Worm (Caenorhabditis elegans) whole organism, early embryonic: Measurements from ENCODE around the gene sra-37.

Experiments
- B0310.2 ChIP-seq: sonication (generic microtip); optimal IDR thresholded peaks from 2 replicates; lab custom pipeline; 2016; ENCODE audit warnings: mild to moderate bottlenecking, missing genetic modification characterization, missing compliant biosample characterization
- F13C5.2 ChIP-seq: sonication (generic microtip); optimal IDR thresholded peaks from 2 replicates; lab custom pipeline; 2017; ENCODE audit warnings: mild to moderate bottlenecking, missing genetic modification characterization, inconsistent platforms, missing compliant biosample characterization
- aly-1 ChIP-seq: sonication (generic microtip); optimal IDR thresholded peaks from 2 replicates; lab custom pipeline; 2016; ENCODE audit warnings: missing genetic modification characterization, missing compliant biosample characterization
- ama-1 ChIP-seq: fragments of 150-350 bp; optimal IDR thresholded peaks from 2 replicates; lab custom pipeline; 2014
- ceh-36 ChIP-seq: sonication (generic microtip); optimal IDR thresholded peaks from 2 replicates; lab custom pipeline; 2016; ENCODE audit warnings: missing genetic modification characterization, inconsistent platforms, missing compliant biosample characterization
- ets-7 ChIP-seq: sonication (generic microtip); optimal IDR thresholded peaks from 2 replicates; lab custom pipeline; 2016; ENCODE audit warnings: missing genotype, missing genetic modification characterization, missing compliant biosample characterization
- flt-1 ChIP-seq: fragments of 200-800 bp; sonication (Bioruptor generic); IDR thresholded peaks from 2 replicates; pipeline ENCODE4 v1.3.6; 2022; ENCODE audit warnings: missing genetic modification characterization, missing compliant biosample characterization
- hmg-4 ChIP-seq: fragments of 200-800 bp; sonication (Bioruptor generic); optimal IDR thresholded peaks from 2 replicates; lab custom pipeline; 2018; ENCODE audit warnings: mild to moderate bottlenecking, missing genetic modification characterization, missing compliant biosample characterization
- hnd-1 ChIP-seq: sonication (generic microtip); optimal IDR thresholded peaks from 2 replicates; lab custom pipeline; 2016; ENCODE audit warnings: missing genetic modification characterization, missing compliant biosample characterization
- sea-1 ChIP-seq: fragments of 200-800 bp; sonication (Bioruptor generic); conservative IDR thresholded peaks from 2 replicates; pipeline ENCODE4 v1.3.6; 2022; ENCODE audit warnings: missing genetic modification characterization, missing compliant biosample characterization
- tbx-11 ChIP-seq: fragments of 200-800 bp; sonication (Bioruptor generic); IDR thresholded peaks from 2 replicates; pipeline ENCODE4 v1.3.6; 2022; ENCODE audit warnings: missing genetic modification characterization, missing compliant biosample characterization
- tbx-37 ChIP-seq: fragments of 200-800 bp; sonication (Bioruptor generic); conservative IDR thresholded peaks from 2 replicates; pipeline ENCODE4 v1.3.6; 2022; ENCODE audit warnings: missing genetic modification reagents, missing genetic modification characterization, missing compliant biosample characterization
- tra-4 ChIP-seq: sonication (generic microtip); optimal IDR thresholded peaks from 2 replicates; lab custom pipeline; 2017; ENCODE audit warnings: missing genetic modification characterization, missing compliant biosample characterization

DNA sequence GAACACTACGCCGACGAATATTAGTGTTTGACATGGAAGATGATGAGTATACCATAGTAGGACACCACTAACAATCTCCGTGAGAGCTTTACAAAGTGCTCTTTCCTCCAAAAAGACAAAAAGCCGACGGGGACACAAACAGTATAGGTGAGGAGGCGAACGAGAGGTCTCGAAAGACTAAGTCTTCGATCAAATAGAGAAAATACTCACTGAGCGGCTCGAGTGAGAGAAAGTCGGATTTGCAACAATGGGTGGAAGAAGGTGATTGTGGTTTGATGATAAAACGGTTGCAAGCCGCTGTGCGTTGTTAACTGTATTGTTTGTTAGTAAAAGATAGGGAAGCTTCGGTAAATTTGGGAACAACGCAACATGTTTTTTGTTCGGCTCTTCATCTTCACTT lies 10.5 kb downstream of the sra-37 start, which contains the start of gene hlb-1:
- TF ChIP-seq sea-1 (GFP tag; lab: Robert Waterston, UW) (no peak), hmg-4 (GFP tag; lab: Kevin White, UChicago) (no peak), ama-1 (lab: Kevin White, UChicago) (no peak), tra-4 (no peak), ets-7 (tag; lab: Kevin White, UChicago) (no peak), tbx-11 (GFP tag; lab: Robert Waterston, UW) (no peak), ceh-36 (no peak), tbx-37 (GFP tag; lab: Robert Waterston, UW) (no peak), F13C5.2 (tag; lab: Kevin White, UChicago) (no peak), hnd-1 (tag; lab: Kevin White, UChicago) (no peak), aly-1 (tag; lab: Kevin White, UChicago) (no peak), B0310.2 (tag; lab: Kevin White, UChicago) (no peak), flt-1 (GFP tag; lab: Robert Waterston, UW) (no peak)
